Fruit fly (Drosophila melanogaster) whole organism, pupa: ENCODE results near the gene Tsr1.

Source experiments
- CG10348 ChIP-seq: fragments of 200-800 bp; sonication (Bioruptor generic); IDR thresholded peaks from 2 replicates; pipeline ENCODE4 v1.3.6; 2022; ENCODE audit warnings: missing biosample characterization, missing genetic modification characterization
- CG12605 ChIP-seq: fragments of 200-800 bp; sonication (Bioruptor generic); IDR thresholded peaks from 2 replicates; pipeline ENCODE4 v1.3.6; 2022; ENCODE audit warnings: missing biosample characterization, missing genetic modification characterization
- CG13204 ChIP-seq: fragments of 200-800 bp; sonication (Bioruptor generic); optimal IDR thresholded peaks from 2 replicates; lab custom pipeline; 2018; ENCODE audit warnings: missing biosample characterization, mild to moderate bottlenecking, missing genetic modification characterization, moderate library complexity
- CG14655 ChIP-seq: fragments of 200-800 bp; sonication (Bioruptor generic); optimal IDR thresholded peaks from 3 replicates; lab custom pipeline; 2017; ENCODE audit warnings: mild to moderate bottlenecking, missing biosample characterization, missing genetic modification reagents, missing genetic modification characterization
- CG15710 ChIP-seq: fragments of 200-800 bp; sonication (Bioruptor generic); optimal IDR thresholded peaks from 2 replicates; lab custom pipeline; 2018; ENCODE audit warnings: missing biosample characterization, mild to moderate bottlenecking, missing genetic modification characterization, moderate library complexity
- CG17806 ChIP-seq: fragments of 200-800 bp; sonication (Bioruptor generic); optimal IDR thresholded peaks from 2 replicates; lab custom pipeline; 2018; ENCODE audit warnings: missing biosample characterization, mild to moderate bottlenecking, missing genetic modification characterization, moderate library complexity
- CG32121 ChIP-seq: fragments of 200-800 bp; sonication (Bioruptor generic); IDR thresholded peaks from 2 replicates; pipeline ENCODE4 v1.3.6; 2022; ENCODE audit warnings: missing biosample characterization, missing genetic modification characterization
- CG34367 ChIP-seq: fragments of 200-800 bp; sonication (Bioruptor generic); optimal IDR thresholded peaks from 2 replicates; lab custom pipeline; 2018; ENCODE audit warnings: missing biosample characterization, mild to moderate bottlenecking, missing genetic modification characterization
- CG4496 ChIP-seq: fragments of 200-800 bp; sonication (Bioruptor generic); IDR thresholded peaks from 3 replicates; pipeline ENCODE4 v1.3.6; 2022; ENCODE audit warnings: missing biosample characterization, missing genetic modification characterization
- CG8159 ChIP-seq: fragments of 200-800 bp; sonication (Bioruptor generic); optimal IDR thresholded peaks from 3 replicates; lab custom pipeline; 2018; ENCODE audit warnings: missing biosample characterization, mild to moderate bottlenecking, missing genetic modification characterization, moderate library complexity
- CG8301 ChIP-seq: fragments of 200-800 bp; sonication (Bioruptor generic); optimal IDR thresholded peaks from 2 replicates; lab custom pipeline; 2018; ENCODE audit warnings: missing biosample characterization, mild to moderate bottlenecking, missing genetic modification characterization
- CG9948 ChIP-seq: fragments of 200-800 bp; sonication (Bioruptor generic); optimal IDR thresholded peaks from 2 replicates; lab custom pipeline; 2018; ENCODE audit warnings: missing biosample characterization, mild to moderate bottlenecking, missing genetic modification characterization, moderate library complexity
- D1 ChIP-seq: fragments of 200-800 bp; sonication (Bioruptor generic); optimal IDR thresholded peaks from 2 replicates; lab custom pipeline; 2018; ENCODE audit warnings: missing biosample characterization, mild to moderate bottlenecking, missing genetic modification characterization, moderate library complexity
- EcR ChIP-seq: fragments of 200-800 bp; sonication (Bioruptor generic); optimal IDR thresholded peaks from 3 replicates; lab custom pipeline; 2019; ENCODE audit warnings: missing biosample characterization, missing genetic modification characterization, mild to moderate bottlenecking, moderate library complexity, missing genetic modification reagents
- Ets98B ChIP-seq: fragments of 200-800 bp; sonication (Bioruptor generic); IDR thresholded peaks from 2 replicates; pipeline ENCODE4 v1.3.6; 2022; ENCODE audit warnings: missing biosample characterization, missing genetic modification characterization
- Pif1A ChIP-seq: fragments of 200-800 bp; sonication (Bioruptor generic); optimal IDR thresholded peaks from 3 replicates; lab custom pipeline; 2016; ENCODE audit warnings: missing biosample characterization, missing genetic modification characterization
- Pif1B ChIP-seq: fragments of 200-800 bp; sonication (Bioruptor generic); optimal IDR thresholded peaks from 3 replicates; lab custom pipeline; 2016; ENCODE audit warnings: missing biosample characterization, missing genetic modification characterization
- Snoo ChIP-seq: fragments of 200-800 bp; sonication (Bioruptor generic); optimal IDR thresholded peaks from 3 replicates; lab custom pipeline; 2017; ENCODE audit warnings: missing biosample characterization, mild to moderate bottlenecking, missing genetic modification characterization, inconsistent platforms
- fd96Ca ChIP-seq: fragments of 200-800 bp; sonication (Bioruptor generic); IDR thresholded peaks from 3 replicates; pipeline ENCODE4 v1.3.6; 2022; ENCODE audit warnings: missing biosample characterization, missing genetic modification characterization
- gl ChIP-seq: fragments of 200-800 bp; sonication (Bioruptor generic); optimal IDR thresholded peaks from 2 replicates; lab custom pipeline; 2018; ENCODE audit warnings: missing biosample characterization, mild to moderate bottlenecking, missing genetic modification characterization
- rn ChIP-seq: fragments of 200-800 bp; sonication (Bioruptor generic); IDR thresholded peaks from 2 replicates; pipeline ENCODE4 v1.3.6; 2022; ENCODE audit warnings: missing biosample characterization, missing genetic modification characterization

Gene Tsr1

DNA sequence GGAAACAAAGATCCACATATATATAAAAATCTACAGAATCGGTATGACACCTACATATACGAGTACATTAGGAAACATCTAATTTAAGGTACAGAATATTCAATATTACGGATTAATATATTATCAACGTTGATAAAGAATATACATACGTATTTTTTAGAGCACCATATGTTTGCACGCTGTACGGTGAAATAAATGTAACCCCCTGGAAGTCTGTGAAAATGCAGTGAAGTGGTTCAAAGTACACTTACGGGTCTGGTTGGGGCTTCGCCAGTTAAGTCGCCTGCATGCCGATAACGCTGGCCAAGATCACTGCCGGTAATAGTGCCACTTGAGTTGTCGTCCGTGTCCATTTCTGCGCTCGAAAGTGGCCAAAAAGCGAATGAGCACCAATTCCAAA, 31.4 kb upstream of the Tsr1 start:
- no peak for TF ChIP-seq fd96Ca (GFP tag; lab: Robert Waterston, UW)
- no peak for TF ChIP-seq D1 (tag; lab: Kevin White, UChicago)
- TF ChIP-seq CG8301 (tag; lab: Kevin White, UChicago), result no peak
- no peak for TF ChIP-seq CG8159 (tag; lab: Kevin White, UChicago)
- TF ChIP-seq CG12605 (GFP tag; lab: Robert Waterston, UW), result no peak
- TF ChIP-seq Snoo (tag; lab: Kevin White, UChicago), result no peak
- TF ChIP-seq CG4496, result no peak
- TF ChIP-seq Pif1B (GFP tag; lab: Kevin White, UChicago), result no peak
- no peak for TF ChIP-seq Ets98B (GFP tag; lab: Robert Waterston, UW)
- no peak for TF ChIP-seq rn (GFP tag; lab: Robert Waterston, UW)

DNA sequence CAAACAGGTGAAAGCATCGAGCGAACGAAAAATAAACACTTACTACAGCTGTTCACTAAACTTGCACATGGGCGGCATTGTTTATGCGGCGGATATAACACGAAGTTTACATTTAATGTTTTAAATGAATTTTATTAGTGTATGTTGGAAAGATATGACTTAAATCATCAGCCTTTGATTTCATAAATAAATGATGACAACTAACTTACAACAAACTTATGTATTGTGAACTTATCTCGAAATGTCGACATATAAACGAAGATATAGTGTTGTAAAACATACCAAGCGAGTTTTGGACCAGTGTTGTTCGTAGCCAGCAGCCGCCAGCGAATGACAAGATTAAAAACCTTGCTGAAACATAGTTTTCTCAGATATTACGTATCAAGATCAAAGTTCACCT, 30.6 kb upstream of the Tsr1 start, which contains the start of the genes CG11309 and CG7632:
CG11309 (minus strand) TSS at position 259 of the 400 bp plus-strand sequence.
CG7632 (plus strand) TSS at position 298 of the 400 bp plus-strand sequence.
- TF ChIP-seq rn (GFP tag; lab: Robert Waterston, UW) (peak; percentile 96), CG12605 (GFP tag; lab: Robert Waterston, UW) (peak; percentile 100), CG17806 (tag; lab: Kevin White, UChicago) (peak; percentile 100), Ets98B (GFP tag; lab: Robert Waterston, UW) (peak; percentile 99), CG8301 (tag; lab: Kevin White, UChicago) (peak; percentile 99), CG14655 (peak; percentile 99), CG32121 (GFP tag; lab: Robert Waterston, UW) (peak; percentile 99), Pif1B (GFP tag; lab: Kevin White, UChicago) (peak; percentile 99), CG9948 (tag; lab: Kevin White, UChicago) (peak; percentile 99), gl (peak; percentile 99), EcR (GFP tag; lab: Kevin White, UChicago) (peak; percentile 87), CG10348 (peak; percentile 71; the same call in 1 of the 2 replicates), CG15710 (peak; percentile 100), D1 (tag; lab: Kevin White, UChicago) (peak; percentile 99), fd96Ca (GFP tag; lab: Robert Waterston, UW) (peak; percentile 97), CG8159 (tag; lab: Kevin White, UChicago) (peak; percentile 100), Snoo (tag; lab: Kevin White, UChicago) (peak; percentile 99), Pif1A (GFP tag; lab: Kevin White, UChicago) (peak; percentile 100), CG13204 (GFP tag; lab: Kevin White, UChicago) (peak; percentile 99), CG4496 (peak; percentile 99), CG34367 (tag; lab: Kevin White, UChicago) (peak; percentile 100)

DNA sequence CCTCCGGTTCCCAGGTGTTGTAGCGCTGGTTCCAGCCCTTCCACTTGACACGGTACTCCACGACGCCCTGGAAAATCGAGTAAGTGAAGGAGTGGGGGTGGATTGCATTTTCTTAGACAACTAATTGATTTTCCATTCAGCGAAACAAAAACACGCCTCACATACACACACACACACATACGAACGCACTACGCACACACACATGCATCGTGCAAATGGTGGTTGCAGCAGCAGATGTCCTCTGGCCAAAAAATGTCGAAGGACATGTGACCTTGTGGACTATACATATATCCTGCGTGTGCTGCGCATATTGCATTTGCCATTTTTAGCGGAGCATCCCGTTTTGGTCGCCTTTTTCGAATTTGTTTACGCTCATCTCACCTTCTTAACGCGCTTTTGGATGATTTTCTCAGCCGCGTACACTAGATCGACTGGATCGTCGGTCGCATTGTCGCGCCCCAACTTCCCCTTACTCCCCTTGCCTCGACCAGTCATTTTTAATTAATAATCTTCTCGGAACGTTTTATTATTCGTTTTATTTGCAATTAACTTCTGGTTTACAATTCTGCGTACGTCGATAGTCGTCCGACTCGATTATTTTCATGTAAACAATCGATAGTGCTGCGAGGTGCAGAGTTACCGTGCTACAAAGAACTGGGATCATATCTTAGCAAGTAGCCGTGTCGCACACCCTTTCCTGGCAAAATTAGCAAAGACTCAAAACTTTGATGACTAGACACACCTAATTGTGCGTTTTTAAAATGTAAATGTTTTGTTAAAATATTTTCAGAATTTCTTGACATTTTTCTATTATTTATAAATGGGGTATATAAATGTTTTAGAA, 17.4 kb upstream of the Tsr1 start, which contains the start of gene Pc:
Pc (minus strand) TSS at position 605 of the 844 bp plus-strand sequence.
- TF ChIP-seq D1 (tag; lab: Kevin White, UChicago) (peak; percentile 66), CG34367 (tag; lab: Kevin White, UChicago) (no peak), CG8159 (tag; lab: Kevin White, UChicago) (peak; percentile 1), CG10348 (no peak), CG14655 (no peak), CG9948 (tag; lab: Kevin White, UChicago) (no peak), Pif1A (GFP tag; lab: Kevin White, UChicago) (no peak), CG13204 (GFP tag; lab: Kevin White, UChicago) (no peak), CG32121 (GFP tag; lab: Robert Waterston, UW) (no peak), Snoo (tag; lab: Kevin White, UChicago) (no peak)
- TF ChIP-seq, all 21 proteins: peak for 2

DNA sequence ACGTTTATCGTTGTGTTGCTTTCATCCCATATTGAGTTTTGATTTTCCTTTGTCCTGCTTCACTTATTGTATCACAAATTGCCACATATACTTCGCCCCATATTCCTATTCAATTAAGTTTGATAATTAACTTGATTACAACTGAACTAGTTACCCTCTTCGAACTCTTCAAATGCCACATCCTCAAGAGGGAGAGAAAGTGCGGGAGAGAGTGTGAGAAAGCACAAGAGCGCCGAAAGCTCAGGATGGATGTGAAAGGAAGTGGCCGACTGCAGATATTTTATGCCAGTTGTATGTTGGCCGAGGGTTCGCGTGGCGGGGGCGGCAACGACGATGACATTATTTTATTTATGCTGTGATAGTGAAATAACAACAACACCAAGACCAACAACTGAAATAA, 16.5 kb upstream of the Tsr1 start, which contains the start of gene Rab26:
Rab26 (plus strand) TSS at position 301 of the 400 bp plus-strand sequence.
- no peak for TF ChIP-seq CG12605 (GFP tag; lab: Robert Waterston, UW)
- TF ChIP-seq CG34367 (tag; lab: Kevin White, UChicago), result no peak
- no peak for TF ChIP-seq rn (GFP tag; lab: Robert Waterston, UW)
- no peak for TF ChIP-seq Pif1B (GFP tag; lab: Kevin White, UChicago)
- TF ChIP-seq fd96Ca (GFP tag; lab: Robert Waterston, UW), result no peak
- TF ChIP-seq CG4496, result no peak
- TF ChIP-seq CG32121 (GFP tag; lab: Robert Waterston, UW), result no peak
- TF ChIP-seq CG13204 (GFP tag; lab: Kevin White, UChicago), result no peak
- no peak for TF ChIP-seq CG9948 (tag; lab: Kevin White, UChicago)
- TF ChIP-seq CG8301 (tag; lab: Kevin White, UChicago), result no peak
- TF ChIP-seq CG10348, result no peak

DNA sequence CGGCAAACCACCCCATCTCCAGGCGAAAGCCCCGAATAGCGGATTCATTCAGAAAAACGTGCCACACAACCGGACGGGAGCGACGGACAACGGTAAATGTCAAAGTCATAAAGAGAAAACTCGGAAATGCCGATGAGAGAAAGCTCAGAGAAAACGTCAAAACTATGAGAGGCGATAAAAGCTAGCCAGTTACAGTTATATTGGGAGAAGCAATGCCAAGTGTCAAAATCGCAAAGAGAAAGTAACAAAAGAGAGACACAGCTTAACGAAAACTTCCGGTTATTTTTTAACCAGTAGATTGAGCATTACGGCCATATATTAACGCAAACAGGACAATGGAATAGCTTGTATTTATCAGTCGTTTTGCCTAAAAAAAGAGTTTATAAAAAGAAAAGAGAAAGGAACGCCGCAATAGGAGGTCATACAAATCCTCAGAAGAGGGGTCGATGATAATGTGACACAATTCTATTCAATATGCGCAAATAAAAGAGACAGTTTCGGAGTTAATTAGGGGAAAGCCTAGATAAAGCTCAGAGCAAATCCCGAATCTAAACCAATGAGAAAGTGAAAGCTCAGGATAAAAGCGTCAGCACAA, 15.6 kb upstream of the Tsr1 start:
- TF ChIP-seq CG17806 (tag; lab: Kevin White, UChicago), result no peak
- TF ChIP-seq CG9948 (tag; lab: Kevin White, UChicago), result no peak
- TF ChIP-seq CG8301 (tag; lab: Kevin White, UChicago), result no peak
- TF ChIP-seq CG32121 (GFP tag; lab: Robert Waterston, UW), result no peak
- no peak for TF ChIP-seq D1 (tag; lab: Kevin White, UChicago)
- no peak for TF ChIP-seq CG8159 (tag; lab: Kevin White, UChicago)
- no peak for TF ChIP-seq Snoo (tag; lab: Kevin White, UChicago)
